Worm (Caenorhabditis elegans) whole organism, L1 larva: Measurements from ENCODE around the gene C49A9.5.

Experiments
- C16A3.4 ChIP-seq: fragments of 150-350 bp; optimal IDR thresholded peaks from 2 replicates; lab custom pipeline; 2014; ENCODE audit warnings: missing biosample characterization, missing genetic modification characterization
- C34B4.2 ChIP-seq: sonication (generic microtip); optimal IDR thresholded peaks from 2 replicates; lab custom pipeline; 2017; ENCODE audit warnings: mild to moderate bottlenecking, missing genetic modification characterization, missing compliant biosample characterization
- Y116A8C.19 ChIP-seq: sonication (generic microtip); optimal IDR thresholded peaks from 2 replicates; lab custom pipeline; 2016; ENCODE audit warnings: missing compliant biosample characterization, missing genetic modification characterization, borderline replicate concordance
- aha-1 ChIP-seq: fragments of 150-350 bp; optimal IDR thresholded peaks from 2 replicates; lab custom pipeline; 2014; ENCODE audit warnings: missing biosample characterization, missing genetic modification characterization
- ama-1 ChIP-seq: fragments of 150-350 bp; optimal IDR thresholded peaks from 2 replicates; lab custom pipeline; 2014
- ceh-90 ChIP-seq: sonication (generic microtip); optimal IDR thresholded peaks from 2 replicates; lab custom pipeline; 2016; ENCODE audit warnings: missing genetic modification characterization, missing compliant biosample characterization
- ces-1 ChIP-seq: fragments of 150-350 bp; optimal IDR thresholded peaks from 2 replicates; lab custom pipeline; 2014; ENCODE audit warnings: missing biosample characterization, missing genetic modification reagents, missing genetic modification characterization
- dpl-1 ChIP-seq, 3 experiments: fragments of 150-350 bp in 2 of 3; sonication (generic microtip) in 1 of 3; optimal IDR thresholded peaks; 2 replicates each; lab custom pipeline; 2014 to 2017; ENCODE audit warnings: missing biosample characterization in 3 of 3, missing genetic modification characterization in 3 of 3, missing genetic modification reagents in 3 of 3
- dsc-1 ChIP-seq: sonication (generic microtip); optimal IDR thresholded peaks from 2 replicates; lab custom pipeline; 2016; ENCODE audit warnings: mild to moderate bottlenecking, missing genetic modification characterization, missing compliant biosample characterization
- efl-1 ChIP-seq, 4 experiments: fragments of 150-350 bp; optimal IDR thresholded peaks in 3 of 4; peaks in 1 of 4; 1 replicate in 1 of 4; 2 replicates in 3 of 4; lab custom pipeline; 2014; ENCODE audit warnings: missing biosample characterization in 2 of 4, missing genetic modification characterization in 2 of 4, missing genetic modification reagents in 2 of 4
- egl-27 ChIP-seq, 2 experiments: fragments of 150-350 bp in 1 of 2; sonication (generic microtip); optimal IDR thresholded peaks; 3 replicates each; lab custom pipeline; 2017 to 2018; ENCODE audit warnings: missing biosample characterization in 2 of 2, missing genetic modification characterization in 2 of 2, missing genetic modification reagents in 2 of 2
- elt-2 ChIP-seq: sonication (generic microtip); optimal IDR thresholded peaks from 2 replicates; lab custom pipeline; 2016; ENCODE audit warnings: missing genetic modification characterization, mild to moderate bottlenecking, inconsistent platforms, missing compliant biosample characterization, missing genetic modification reagents
- elt-3 ChIP-seq, 6 experiments: fragments of 150-350 bp in 1 of 6; sonication (generic microtip); optimal IDR thresholded peaks; 2 replicates each; lab custom pipeline; 2017 to 2018; ENCODE audit warnings: missing biosample characterization in 6 of 6, missing genetic modification characterization in 6 of 6, inconsistent platforms in 1 of 6
- fkh-10 ChIP-seq: sonication (generic microtip); optimal IDR thresholded peaks from 2 replicates; lab custom pipeline; 2017; ENCODE audit warnings: missing biosample characterization, missing genetic modification reagents, missing genetic modification characterization
- fkh-4 ChIP-seq: sonication (generic microtip); optimal IDR thresholded peaks from 2 replicates; lab custom pipeline; 2016; ENCODE audit warnings: missing compliant biosample characterization, missing genetic modification characterization, borderline replicate concordance
- grh-1 ChIP-seq: fragments of 200-800 bp; sonication (Bioruptor generic); IDR thresholded peaks from 2 replicates; pipeline ENCODE4 v1.3.6; 2022; ENCODE audit warnings: missing genetic modification reagents, missing genetic modification characterization, missing compliant biosample characterization
- hlh-4 ChIP-seq: sonication (generic microtip); optimal IDR thresholded peaks from 2 replicates; lab custom pipeline; 2016; ENCODE audit warnings: mild to moderate bottlenecking, missing genetic modification characterization, missing compliant biosample characterization
- hpl-2 ChIP-seq: fragments of 150-350 bp; optimal IDR thresholded peaks from 2 replicates; lab custom pipeline; 2014; ENCODE audit warnings: missing biosample characterization, missing genetic modification reagents, missing genetic modification characterization
- lir-3 ChIP-seq: sonication (generic microtip); optimal IDR thresholded peaks from 2 replicates; lab custom pipeline; 2016; ENCODE audit warnings: mild to moderate bottlenecking, missing genetic modification characterization, moderate library complexity, missing compliant biosample characterization; ENCODE audit not compliant: poor library complexity
- mab-9 ChIP-seq: fragments of 200-800 bp; sonication (Bioruptor generic); IDR thresholded peaks from 2 replicates; pipeline ENCODE4 v1.3.6; 2022; ENCODE audit warnings: missing genetic modification reagents, missing genetic modification characterization, missing compliant biosample characterization
- mdl-1 ChIP-seq, 2 experiments: fragments of 150-350 bp; optimal IDR thresholded peaks; 2 replicates each; lab custom pipeline; 2014 to 2017; ENCODE audit warnings: missing biosample characterization in 2 of 2, missing genetic modification characterization in 2 of 2, inconsistent platforms in 1 of 2
- mep-1 ChIP-seq: fragments of 150-350 bp; optimal IDR thresholded peaks from 2 replicates; lab custom pipeline; 2014; ENCODE audit warnings: missing biosample characterization, missing genetic modification characterization
- nhr-20 ChIP-seq: sonication (generic microtip); optimal IDR thresholded peaks from 2 replicates; lab custom pipeline; 2016; ENCODE audit warnings: mild to moderate bottlenecking, missing genetic modification characterization, missing compliant biosample characterization
- nhr-47 ChIP-seq: sonication (generic microtip); optimal IDR thresholded peaks from 2 replicates; lab custom pipeline; 2016; ENCODE audit warnings: mild to moderate bottlenecking, missing genetic modification characterization, moderate library complexity, missing compliant biosample characterization
- nhr-71 ChIP-seq: sonication (generic microtip); optimal IDR thresholded peaks from 2 replicates; lab custom pipeline; 2016; ENCODE audit warnings: mild to moderate bottlenecking, missing genetic modification characterization, moderate library complexity, missing compliant biosample characterization
- nhr-76 ChIP-seq: sonication (generic microtip); optimal IDR thresholded peaks from 2 replicates; lab custom pipeline; 2017; ENCODE audit warnings: missing biosample characterization, missing genetic modification characterization
- nhr-84 ChIP-seq: sonication (generic microtip); optimal IDR thresholded peaks from 2 replicates; lab custom pipeline; 2017; ENCODE audit warnings: missing biosample characterization, missing genetic modification characterization
- pqm-1 ChIP-seq: sonication (generic microtip); optimal IDR thresholded peaks from 3 replicates; lab custom pipeline; 2017; ENCODE audit warnings: missing biosample characterization, missing genetic modification characterization
- rnt-1 ChIP-seq: sonication (generic microtip); optimal IDR thresholded peaks from 2 replicates; lab custom pipeline; 2016; ENCODE audit warnings: mild to moderate bottlenecking, missing genetic modification characterization, moderate library complexity, missing compliant biosample characterization
- sptf-1 ChIP-seq: fragments of 150-350 bp; optimal IDR thresholded peaks from 2 replicates; lab custom pipeline; 2014; ENCODE audit warnings: missing biosample characterization, missing genetic modification characterization
- sup-37 ChIP-seq: fragments of 200-800 bp; sonication (Bioruptor generic); optimal IDR thresholded peaks from 2 replicates; lab custom pipeline; 2018; ENCODE audit warnings: mild to moderate bottlenecking, missing genetic modification characterization, missing compliant biosample characterization
- tlp-1 ChIP-seq: fragments of 150-350 bp; optimal IDR thresholded peaks from 2 replicates; lab custom pipeline; 2014; ENCODE audit warnings: missing biosample characterization, missing genetic modification characterization
- unc-30 ChIP-seq: sonication (generic microtip); optimal IDR thresholded peaks from 2 replicates; lab custom pipeline; 2017; ENCODE audit warnings: missing biosample characterization, missing genetic modification characterization
- unc-86 ChIP-seq: sonication (generic microtip); optimal IDR thresholded peaks from 2 replicates; lab custom pipeline; 2016; ENCODE audit warnings: missing genetic modification characterization, missing compliant biosample characterization
- vab-15 ChIP-seq: sonication (generic microtip); optimal IDR thresholded peaks from 2 replicates; lab custom pipeline; 2017; ENCODE audit warnings: missing genotype, mild to moderate bottlenecking, missing genetic modification characterization, missing compliant biosample characterization
- xbp-1 ChIP-seq: sonication (generic microtip); optimal IDR thresholded peaks from 2 replicates; lab custom pipeline; 2016; ENCODE audit warnings: missing genetic modification characterization, missing compliant biosample characterization
- zip-4 ChIP-seq: fragments of 200-800 bp; sonication (Bioruptor generic); optimal IDR thresholded peaks from 2 replicates; lab custom pipeline; 2018; ENCODE audit warnings: mild to moderate bottlenecking, missing genetic modification characterization, moderate library complexity, missing compliant biosample characterization

C49A9.5 gene

ce11 chrIV:6219429-6219828 is 6.0 kb downstream of the C49A9.5 start, which contains the start of gene C49A9.4:
Gene C49A9.4 (plus strand): TSS chrIV:6219693.
- no peak for TF ChIP-seq grh-1
- TF ChIP-seq ama-1 (lab: Kevin White, UChicago) = no peak
- TF ChIP-seq zip-4 (GFP tag; lab: Kevin White, UChicago) = no peak
- no peak for TF ChIP-seq vab-15 (tag; lab: Kevin White, UChicago)
- TF ChIP-seq ceh-90 (tag; lab: Kevin White, UChicago) = no peak
- no peak for TF ChIP-seq efl-1 (optimal IDR thresholded peaks at IDR 0.05; lab: Kevin White, UChicago)
- TF ChIP-seq efl-1 (GFP tag; optimal IDR thresholded peaks at IDR 0.05 in 1 of 2; lab: Kevin White, UChicago) = peak in 1 of 2 experiments; percentile 42
- no peak for TF ChIP-seq egl-27 (tag; optimal IDR thresholded peaks at IDR 0.05; lab: Kevin White, UChicago)
- no peak for TF ChIP-seq nhr-84
- peak; percentile 27 for TF ChIP-seq elt-2
- TF ChIP-seq hpl-2 (GFP tag; lab: Kevin White, UChicago) = peak; percentile 35
- no peak for TF ChIP-seq nhr-47 (tag; lab: Kevin White, UChicago)
- TF ChIP-seq mep-1 (tag; lab: Kevin White, UChicago) = no peak
- no peak for TF ChIP-seq lir-3 (tag; lab: Kevin White, UChicago)
- no peak for TF ChIP-seq fkh-10 (GFP tag; lab: Kevin White, UChicago)
- TF ChIP-seq nhr-76 = no peak
- no peak for TF ChIP-seq pqm-1 (tag; lab: Kevin White, UChicago)

ce11 chrIV:6221878-6222277 is 8.4 kb downstream of the C49A9.5 start, which contains the start of gene C49A9.3:
Gene C49A9.3 (plus strand): TSS chrIV:6222089.
- TF ChIP-seq unc-30 (no peak), elt-2 (peak; percentile 51), sup-37 (no peak), fkh-4 (tag; lab: Kevin White, UChicago) (no peak), aha-1 (tag; lab: Kevin White, UChicago) (no peak), tlp-1 (no peak), sptf-1 (no peak), efl-1 (optimal IDR thresholded peaks at IDR 0.05; lab: Kevin White, UChicago) (no peak), efl-1 (GFP tag; optimal IDR thresholded peaks at IDR 0.05 in 1 of 2; lab: Kevin White, UChicago) (peak in 1 of 2 experiments; percentile 2), mdl-1 (tag; optimal IDR thresholded peaks at IDR 0.05; lab: Kevin White, UChicago) (no peak), C16A3.4 (tag; lab: Kevin White, UChicago) (no peak), unc-86 (no peak), C34B4.2 (tag; lab: Kevin White, UChicago) (no peak), nhr-76 (no peak)
- TF ChIP-seq, all 84 proteins: peak for 2

- no peak for TF ChIP-seq rnt-1 (tag; lab: Kevin White, UChicago)
- no peak for TF ChIP-seq nhr-20 (tag; lab: Kevin White, UChicago)
- no peak for TF ChIP-seq dsc-1
- TF ChIP-seq hlh-4 (tag; lab: Kevin White, UChicago) = no peak
- TF ChIP-seq C16A3.4 (tag; lab: Kevin White, UChicago) = no peak
- TF ChIP-seq C34B4.2 (tag; lab: Kevin White, UChicago) = no peak
- TF ChIP-seq elt-3 (tag; optimal IDR thresholded peaks at IDR 0.05; lab: Kevin White, UChicago) = no peak
- no peak for TF ChIP-seq unc-86
- no peak for TF ChIP-seq nhr-84
- no peak for TF ChIP-seq nhr-76
- no peak for TF ChIP-seq xbp-1
- no peak for TF ChIP-seq Y116A8C.19
- TF ChIP-seq mab-9 (GFP tag; lab: Robert Waterston, UW) = no peak
- TF ChIP-seq nhr-71 (tag; lab: Kevin White, UChicago) = no peak
- no peak for TF ChIP-seq zip-4 (GFP tag; lab: Kevin White, UChicago)
- no peak for TF ChIP-seq nhr-47 (tag; lab: Kevin White, UChicago)
- no peak for TF ChIP-seq ces-1
- no peak for TF ChIP-seq unc-30
- no peak for TF ChIP-seq dpl-1 (GFP tag; optimal IDR thresholded peaks at IDR 0.05; lab: Kevin White, UChicago)
Observed at ce11 chrIV:6225143-6225542, 11.7 kb downstream of the C49A9.5 start, which contains the start of gene C49A9.2. Gene C49A9.2 (plus strand): TSS chrIV:6225443.
